Worm (Caenorhabditis elegans): Measurements from ENCODE around the gene sma-5.
A peak's percentile ranks its signal among the peaks of the same experiment; 100 is the strongest.

Gene sma-5

DNA sequence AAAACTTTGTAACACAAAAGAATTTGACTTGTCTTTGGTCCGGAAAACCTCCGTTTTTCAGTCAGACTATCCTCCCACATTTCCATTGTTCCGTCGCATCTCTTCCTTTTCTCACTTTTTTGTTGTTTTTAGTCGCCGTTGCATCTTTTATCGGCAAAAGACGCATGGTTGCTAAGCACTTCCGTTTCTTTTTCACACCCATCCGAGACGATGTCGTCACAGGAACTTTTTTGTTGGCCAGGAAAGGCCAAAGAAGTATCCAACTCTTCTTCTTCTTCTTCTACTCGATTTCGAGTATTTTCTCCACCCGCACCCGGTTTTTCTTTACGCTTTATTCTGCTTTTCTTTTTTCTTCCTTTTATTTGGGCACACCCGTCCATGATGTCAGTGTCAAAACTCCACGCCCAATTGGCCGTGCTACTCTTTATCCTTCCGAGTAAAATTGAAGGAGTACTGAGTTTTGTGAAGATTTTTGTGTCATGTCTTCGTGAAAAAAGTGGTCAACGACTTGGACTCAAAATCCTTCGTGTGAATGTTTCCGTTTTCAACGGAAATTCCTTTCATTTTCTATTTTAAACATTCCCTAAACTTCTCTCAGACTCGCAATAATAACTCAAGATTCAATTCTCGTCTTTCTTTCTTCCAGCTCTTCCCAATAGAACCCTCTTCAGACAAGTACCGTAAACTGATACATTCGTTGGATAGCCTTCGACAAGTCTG lies 19.9 kb upstream of the sma-5 start, which contains the start of gene B0198.2:
B0198.2 (plus strand) TSS at position 670 of the 720 bp plus-strand sequence.
- no peak for TF ChIP-seq mbf-1 (tag; optimal IDR thresholded peaks at IDR 0.05)
- TF ChIP-seq blmp-1 (tag; optimal IDR thresholded peaks at IDR 0.05; ENCODE audit: insufficient read depth): no peak
- no peak for TF ChIP-seq skn-1 (tag; optimal IDR thresholded peaks at IDR 0.05)
- no peak for TF ChIP-seq ama-1 (optimal IDR thresholded peaks at IDR 0.05)

DNA sequence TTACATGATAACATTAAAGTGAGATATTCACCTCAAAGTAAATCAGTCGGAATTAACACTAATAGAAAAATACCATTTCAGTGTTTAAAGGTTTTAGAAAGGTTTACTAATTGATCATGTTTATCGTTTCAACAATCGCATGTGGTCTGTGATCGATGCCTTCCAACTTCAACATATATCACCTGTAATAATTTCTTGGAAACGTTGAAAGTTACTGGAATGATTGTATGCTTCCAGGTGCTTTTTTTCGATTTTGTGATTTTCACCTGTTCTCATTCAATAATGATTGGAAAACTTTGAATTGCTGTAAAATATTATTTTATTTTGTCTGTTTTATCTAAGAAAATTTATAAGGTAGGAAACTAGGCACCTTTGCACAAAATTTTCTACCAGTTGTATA lies 17.1 kb upstream of the sma-5 start:
- TF ChIP-seq crh-2 (tag; optimal IDR thresholded peaks at IDR 0.05): no peak
- TF ChIP-seq ama-1 (optimal IDR thresholded peaks at IDR 0.05): no peak

DNA sequence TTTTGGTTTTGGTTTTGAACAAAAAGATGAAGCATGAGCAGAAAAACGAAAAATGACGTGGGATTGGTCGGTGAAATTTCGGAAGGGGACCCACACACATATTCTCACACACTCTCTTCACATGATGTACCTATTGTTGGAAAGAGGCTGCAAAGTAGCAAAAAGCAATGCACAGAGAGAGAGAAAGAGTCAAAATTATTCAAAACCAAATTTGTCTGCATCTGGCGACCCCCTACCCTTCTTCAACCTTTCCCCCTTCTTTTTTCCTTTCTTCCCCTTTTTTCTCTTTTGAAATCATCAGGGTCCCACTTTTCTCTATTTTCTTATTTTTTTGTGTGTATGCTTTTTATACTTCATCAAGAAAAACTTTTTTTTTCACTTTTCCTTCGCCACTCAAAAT lies 16.1 kb upstream of the sma-5 start:
- TF ChIP-seq mdl-1 (tag; optimal IDR thresholded peaks at IDR 0.05) (no peak), blmp-1 (tag; optimal IDR thresholded peaks at IDR 0.05; ENCODE audit: insufficient read depth) (no peak), unc-55 (GFP tag; optimal IDR thresholded peaks at IDR 0.05) (peak; percentile 20), nhr-237 (tag; optimal IDR thresholded peaks at IDR 0.05) (no peak), lin-13 (GFP tag; optimal IDR thresholded peaks at IDR 0.05) (no peak)

DNA sequence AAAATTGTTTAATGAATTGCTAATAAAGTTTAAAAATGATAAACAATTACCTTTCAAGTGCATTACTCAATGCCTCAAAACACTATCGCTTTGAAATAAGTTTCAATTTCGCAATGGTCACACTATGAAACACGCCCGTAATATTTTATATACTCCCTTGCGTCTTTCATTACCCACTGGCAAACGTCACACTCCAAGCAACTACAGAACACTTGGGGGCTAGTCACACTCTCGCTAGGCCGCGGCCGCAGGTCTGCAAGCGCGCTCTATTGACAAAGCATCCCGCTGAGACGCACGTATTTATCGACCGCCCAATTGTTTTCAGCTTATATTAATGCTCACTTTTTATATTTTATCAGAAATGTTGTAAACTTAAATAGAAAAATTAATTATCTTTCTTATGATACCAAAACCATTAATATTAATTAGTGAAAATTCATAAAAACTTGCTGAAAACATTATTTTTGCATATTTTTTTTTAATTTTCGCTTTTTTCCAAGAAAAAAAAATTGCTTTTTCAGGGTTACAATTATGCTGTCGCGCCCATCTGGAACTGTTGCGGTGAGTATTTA lies 12.6 kb upstream of the sma-5 start, which contains the start of the genes nmat-1 and ucr-2.1:
nmat-1 (minus strand) TSS at position 136 of the 572 bp plus-strand sequence.
ucr-2.1 (plus strand) TSS at position 522 of the 572 bp plus-strand sequence.
- TF ChIP-seq F13H6.1 (tag; optimal IDR thresholded peaks at IDR 0.05) (peak; percentile 78), nhr-11 (tag; optimal IDR thresholded peaks at IDR 0.05) (no peak), lin-11 (tag; optimal IDR thresholded peaks at IDR 0.05) (peak; percentile 63), crh-2 (tag; optimal IDR thresholded peaks at IDR 0.05) (peak; percentile 86), elt-3 (tag; optimal IDR thresholded peaks at IDR 0.05) (no peak), gmeb-1 (tag; optimal IDR thresholded peaks at IDR 0.05) (peak; percentile 72), snpc-4 (tag; optimal IDR thresholded peaks at IDR 0.05) (no peak), unc-39 (tag; optimal IDR thresholded peaks at IDR 0.05) (no peak), dmd-4 (tag; optimal IDR thresholded peaks at IDR 0.05) (no peak), mab-5 (tag; optimal IDR thresholded peaks at IDR 0.05) (no peak), mdl-1 (tag; optimal IDR thresholded peaks at IDR 0.05) (peak in 1 of 2 experiments; percentile 37), R02D3.7 (tag; optimal IDR thresholded peaks at IDR 0.05) (no peak), nhr-21 (tag; optimal IDR thresholded peaks at IDR 0.05) (peak; percentile 60), nhr-23 (tag; optimal IDR thresholded peaks at IDR 0.05) (no peak), aly-2 (tag; optimal IDR thresholded peaks at IDR 0.05) (no peak), zag-1 (tag; optimal IDR thresholded peaks at IDR 0.05) (no peak), sem-4 (tag; optimal IDR thresholded peaks at IDR 0.05) (peak; percentile 75), egl-27 (tag; optimal IDR thresholded peaks at IDR 0.05) (peak; percentile 32), ceh-16 (tag; optimal IDR thresholded peaks at IDR 0.05) (peak; percentile 10), nhr-129 (tag; optimal IDR thresholded peaks at IDR 0.05) (peak; percentile 76), lin-13 (GFP tag; optimal IDR thresholded peaks at IDR 0.05) (peak; percentile 72), nhr-6 (tag; optimal IDR thresholded peaks at IDR 0.05) (peak; percentile 55), nhr-25 (tag; optimal IDR thresholded peaks at IDR 0.05) (peak; percentile 75), lin-39 (tag; optimal IDR thresholded peaks at IDR 0.05) (no peak), sma-3 (GFP tag; optimal IDR thresholded peaks at IDR 0.05) (peak; percentile 89), ceh-82 (tag; optimal IDR thresholded peaks at IDR 0.05) (no peak), unc-55 (GFP tag; optimal IDR thresholded peaks at IDR 0.05) (peak; percentile 76), sma-9 (GFP tag; optimal IDR thresholded peaks at IDR 0.05) (peak; percentile 86), sma-9 (tag; optimal IDR thresholded peaks at IDR 0.05) (no peak), C34F6.9 (tag; optimal IDR thresholded peaks at IDR 0.05) (peak; percentile 74), fos-1 (tag; optimal IDR thresholded peaks at IDR 0.05) (peak; percentile 91), lsy-2 (tag; optimal IDR thresholded peaks at IDR 0.05) (peak in 1 of 2 experiments; percentile 74)
